Worm (Caenorhabditis elegans) whole organism, L3 larva: ENCODE measurements around the gene F15A4.5.

ENCODE experiments used
- ama-1 ChIP-seq: fragments of 150-350 bp; optimal IDR thresholded peaks from 2 replicates; lab custom pipeline; 2018
- elt-2 ChIP-seq: sonication (generic microtip); optimal IDR thresholded peaks from 2 replicates; lab custom pipeline; 2016; ENCODE audit warnings: missing genetic modification reagents, mild to moderate bottlenecking, missing genetic modification characterization, missing compliant biosample characterization
- elt-3 ChIP-seq, 3 experiments: fragments of 150-350 bp in 1 of 3; sonication (generic microtip) in 2 of 3; optimal IDR thresholded peaks; 2 replicates in 2 of 3; 4 replicates in 1 of 3; lab custom pipeline; 2014 to 2017; ENCODE audit warnings: missing biosample characterization in 3 of 3, missing genetic modification characterization in 3 of 3
- nhr-12 ChIP-seq: fragments of 150-350 bp; optimal IDR thresholded peaks from 2 replicates; lab custom pipeline; 2014; ENCODE audit warnings: missing biosample characterization, missing genetic modification characterization
- nhr-23 ChIP-seq: fragments of 150-350 bp; optimal IDR thresholded peaks from 2 replicates; lab custom pipeline; 2014; ENCODE audit warnings: missing biosample characterization, missing genetic modification reagents, missing genetic modification characterization
- nhr-237 ChIP-seq: fragments of 150-350 bp; optimal IDR thresholded peaks from 2 replicates; lab custom pipeline; 2014; ENCODE audit warnings: missing biosample characterization, missing genetic modification characterization
- nhr-28 ChIP-seq: fragments of 150-350 bp; optimal IDR thresholded peaks from 2 replicates; lab custom pipeline; 2014; ENCODE audit warnings: missing biosample characterization, missing genetic modification characterization
- nhr-77 ChIP-seq: fragments of 150-350 bp; optimal IDR thresholded peaks from 2 replicates; lab custom pipeline; 2014; ENCODE audit warnings: missing biosample characterization, missing genetic modification characterization
- pqm-1 ChIP-seq: fragments of 150-350 bp; optimal IDR thresholded peaks from 2 replicates; lab custom pipeline; 2017; ENCODE audit warnings: missing biosample characterization, missing genetic modification characterization, inconsistent platforms
- snpc-4 ChIP-seq: fragments of 150-350 bp; optimal IDR thresholded peaks from 2 replicates; lab custom pipeline; 2014; ENCODE audit warnings: missing biosample characterization, missing genetic modification characterization

DNA sequence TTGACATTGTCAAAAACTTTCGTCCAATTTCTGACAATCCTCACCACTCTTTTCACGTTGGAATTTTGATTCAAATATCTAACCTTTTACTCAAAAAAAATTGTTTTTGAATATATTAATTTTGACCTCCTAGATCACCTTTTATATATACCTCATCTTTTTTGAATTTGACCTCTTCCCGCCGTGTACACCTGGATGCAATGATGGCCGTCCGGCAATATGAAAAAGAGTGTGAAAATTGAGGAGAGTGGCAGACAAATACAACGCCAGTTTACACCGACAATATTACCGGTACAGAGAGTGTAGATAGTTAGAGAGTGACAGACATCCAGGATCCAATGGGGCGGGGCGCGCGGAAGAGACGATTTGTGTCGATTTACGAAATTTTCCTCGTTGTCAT lies 48.6 kb upstream of the F15A4.5 start, which contains the start of gene ceh-99:
- TF ChIP-seq nhr-77 (tag; lab: Kevin White, UChicago) (no peak), snpc-4 (tag; lab: Kevin White, UChicago) (no peak), nhr-12 (no peak), nhr-237 (tag; lab: Kevin White, UChicago) (no peak), pqm-1 (tag; lab: Kevin White, UChicago) (no peak), nhr-28 (no peak), nhr-23 (tag; lab: Kevin White, UChicago) (no peak), ama-1 (lab: Kevin White, UChicago) (no peak), elt-2 (tag; lab: Kevin White, UChicago) (no peak), elt-3 (tag; optimal IDR thresholded peaks at IDR 0.05; lab: Kevin White, UChicago) (no peak)
